Worm (Caenorhabditis elegans): ENCODE results near the gene R11F4.1.

ce11 chrII:4133332-4133731 lies 41.6 kb downstream of the R11F4.1 start:
- TF ChIP-seq tab-1 (GFP tag; IDR thresholded peaks at IDR 0.05) = no peak
- no peak for TF ChIP-seq ztf-23 (GFP tag; IDR thresholded peaks at IDR 0.05)
- TF ChIP-seq klf-2 (GFP tag; conservative IDR thresholded peaks at IDR 0.05) = no peak
- no peak for TF ChIP-seq flt-1 (GFP tag; IDR thresholded peaks at IDR 0.05)
- TF ChIP-seq cog-1 (tag; optimal IDR thresholded peaks at IDR 0.05) = no peak
- TF ChIP-seq ref-1 (GFP tag; conservative IDR thresholded peaks at IDR 0.05) = no peak
